Worm (Caenorhabditis elegans) whole organism, early embryonic: Measurements from ENCODE around the gene imb-2.

Experiments used
- F13C5.2 ChIP-seq: sonication (generic microtip); optimal IDR thresholded peaks from 2 replicates; lab custom pipeline; 2017; ENCODE audit warnings: mild to moderate bottlenecking, missing genetic modification characterization, inconsistent platforms, missing compliant biosample characterization
- ama-1 ChIP-seq: fragments of 150-350 bp; optimal IDR thresholded peaks from 2 replicates; lab custom pipeline; 2014
- ceh-13 ChIP-seq: fragments of 200-800 bp; sonication (Bioruptor generic); optimal IDR thresholded peaks from 2 replicates; lab custom pipeline; 2018; ENCODE audit warnings: mild to moderate bottlenecking, missing genetic modification characterization, missing compliant biosample characterization
- ets-7 ChIP-seq: sonication (generic microtip); optimal IDR thresholded peaks from 2 replicates; lab custom pipeline; 2016; ENCODE audit warnings: missing genotype, missing genetic modification characterization, missing compliant biosample characterization
- hmg-4 ChIP-seq: fragments of 200-800 bp; sonication (Bioruptor generic); optimal IDR thresholded peaks from 2 replicates; lab custom pipeline; 2018; ENCODE audit warnings: mild to moderate bottlenecking, missing genetic modification characterization, missing compliant biosample characterization
- pes-1 ChIP-seq: fragments of 200-800 bp; sonication (Bioruptor generic); IDR thresholded peaks from 2 replicates; pipeline ENCODE4 v1.3.6; 2022; ENCODE audit warnings: missing genetic modification reagents, missing genetic modification characterization, missing compliant biosample characterization
- sea-1 ChIP-seq: fragments of 200-800 bp; sonication (Bioruptor generic); conservative IDR thresholded peaks from 2 replicates; pipeline ENCODE4 v1.3.6; 2022; ENCODE audit warnings: missing genetic modification characterization, missing compliant biosample characterization
- tbx-11 ChIP-seq: fragments of 200-800 bp; sonication (Bioruptor generic); IDR thresholded peaks from 2 replicates; pipeline ENCODE4 v1.3.6; 2022; ENCODE audit warnings: missing genetic modification characterization, missing compliant biosample characterization
- tbx-37 ChIP-seq: fragments of 200-800 bp; sonication (Bioruptor generic); conservative IDR thresholded peaks from 2 replicates; pipeline ENCODE4 v1.3.6; 2022; ENCODE audit warnings: missing genetic modification reagents, missing genetic modification characterization, missing compliant biosample characterization
- tra-4 ChIP-seq: sonication (generic microtip); optimal IDR thresholded peaks from 2 replicates; lab custom pipeline; 2017; ENCODE audit warnings: missing genetic modification characterization, missing compliant biosample characterization

- TF ChIP-seq hmg-4 (GFP tag; lab: Kevin White, UChicago) (no peak), ama-1 (no peak), F13C5.2 (tag; lab: Kevin White, UChicago) (no peak), ceh-13 (GFP tag; lab: Kevin White, UChicago) (no peak), tbx-11 (no peak), tra-4 (tag; lab: Kevin White, UChicago) (no peak), sea-1 (GFP tag; lab: Robert Waterston, UW) (no peak), tbx-37 (GFP tag; lab: Robert Waterston, UW) (no peak), ets-7 (no peak), pes-1 (GFP tag; lab: Robert Waterston, UW) (no peak)
Measured at ce11 chrII:14393766-14394165, 28.3 kb downstream of the imb-2 start.
